Worm (Caenorhabditis elegans) whole organism, midembryonic: ENCODE data around the gene tasp-1.

Experiments used
- T22C8.4 ChIP-seq: fragments of 200-800 bp; sonication (Bioruptor generic); IDR thresholded peaks from 2 replicates; pipeline ENCODE4 v1.3.6; 2022; ENCODE audit warnings: missing genetic modification characterization, missing compliant biosample characterization
- ztf-29 ChIP-seq: fragments of 200-800 bp; sonication (Bioruptor generic); IDR thresholded peaks from 2 replicates; pipeline ENCODE4 v1.3.6; 2022; ENCODE audit warnings: missing genetic modification reagents, missing genetic modification characterization, missing compliant biosample characterization

DNA sequence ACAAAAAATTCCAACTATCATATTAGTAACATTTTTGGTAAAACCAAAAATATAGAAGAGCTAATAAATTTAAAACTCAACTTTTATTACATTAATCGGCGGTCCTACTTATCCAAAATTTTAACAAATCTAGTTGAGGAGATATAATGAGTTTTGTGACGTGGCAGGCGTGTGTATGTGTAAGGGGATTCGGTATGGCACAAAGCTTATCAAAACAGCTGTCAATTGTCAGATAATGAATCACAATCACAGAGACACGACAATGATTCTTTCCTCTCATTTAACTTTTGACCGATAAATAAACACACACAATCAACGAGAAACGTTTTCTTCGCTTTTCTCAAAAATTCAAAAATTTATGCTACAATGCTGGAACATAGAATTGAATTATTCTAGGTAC, 42.9 kb downstream of the tasp-1 start, which contains the start of gene K11D9.3:
- TF ChIP-seq ztf-29 (GFP tag; lab: Robert Waterston, UW) (no peak), T22C8.4 (GFP tag; lab: Robert Waterston, UW) (no peak)
